Worm (Caenorhabditis elegans) whole organism, young adult: ENCODE data around the gene C32D5.11.

Experiments
- B0035.1 ChIP-seq: sonication (generic microtip); optimal IDR thresholded peaks from 2 replicates; lab custom pipeline; 2016; ENCODE audit warnings: missing genetic modification characterization, mild to moderate bottlenecking, missing compliant biosample characterization, missing genotype, missing genetic modification reagents
- B0336.3 ChIP-seq: fragments of 200-800 bp; sonication (Bioruptor generic); IDR thresholded peaks from 2 replicates; pipeline ENCODE4 v1.3.6; 2022; ENCODE audit warnings: missing genetic modification characterization, missing compliant biosample characterization
- C17E4.6 ChIP-seq: fragments of 200-800 bp; sonication (Bioruptor generic); IDR thresholded peaks from 2 replicates; pipeline ENCODE4 v1.3.6; 2022; ENCODE audit warnings: missing genetic modification reagents, missing genetic modification characterization, missing compliant biosample characterization
- F23B12.7 ChIP-seq: sonication (generic microtip); optimal IDR thresholded peaks from 2 replicates; lab custom pipeline; 2017; ENCODE audit warnings: missing genetic modification characterization, mild to moderate bottlenecking, missing compliant biosample characterization, antibody characterized with exemption, moderate library complexity; ENCODE audit not compliant: insufficient read depth
- F33H1.4 ChIP-seq: fragments of 200-800 bp; sonication (Bioruptor generic); IDR thresholded peaks from 2 replicates; pipeline ENCODE4 v1.3.6; 2022; ENCODE audit warnings: missing genetic modification reagents, missing genetic modification characterization, missing compliant biosample characterization
- F57A8.1 ChIP-seq: fragments of 200-800 bp; sonication (Bioruptor generic); optimal IDR thresholded peaks from 2 replicates; lab custom pipeline; 2018; ENCODE audit warnings: mild to moderate bottlenecking, missing genetic modification characterization, moderate library complexity, missing compliant biosample characterization
- F57C9.4 ChIP-seq: sonication (generic microtip); optimal IDR thresholded peaks from 2 replicates; lab custom pipeline; 2017; ENCODE audit warnings: mild to moderate bottlenecking, missing genetic modification characterization, missing compliant biosample characterization
- K12H6.12 ChIP-seq: fragments of 200-800 bp; sonication (Bioruptor generic); optimal IDR thresholded peaks from 2 replicates; lab custom pipeline; 2018; ENCODE audit warnings: mild to moderate bottlenecking, missing genetic modification characterization, missing compliant biosample characterization
- Y53F4B.3 ChIP-seq: fragments of 200-800 bp; sonication (Bioruptor generic); IDR thresholded peaks from 2 replicates; pipeline ENCODE4 v1.3.6; 2022; ENCODE audit warnings: missing genetic modification reagents, missing genetic modification characterization, missing compliant biosample characterization
- Y67H2A.10 ChIP-seq: fragments of 200-800 bp; sonication (Bioruptor generic); conservative IDR thresholded peaks from 2 replicates; pipeline ENCODE4 v1.3.6; 2022; ENCODE audit warnings: missing genetic modification reagents, missing genetic modification characterization, missing compliant biosample characterization
- Y95B8A.8 ChIP-seq: fragments of 200-800 bp; sonication (Bioruptor generic); IDR thresholded peaks from 2 replicates; pipeline ENCODE4 v1.3.6; 2022; ENCODE audit warnings: missing genetic modification reagents, missing genetic modification characterization, missing compliant biosample characterization
- aptf-2 ChIP-seq: fragments of 200-800 bp; sonication (Bioruptor generic); conservative IDR thresholded peaks from 2 replicates; pipeline ENCODE4 v1.3.6; 2022; ENCODE audit warnings: missing genetic modification reagents, missing genetic modification characterization, missing compliant biosample characterization
- aptf-3 ChIP-seq: fragments of 200-800 bp; sonication (Bioruptor generic); IDR thresholded peaks from 2 replicates; pipeline ENCODE4 v1.3.6; 2022; ENCODE audit warnings: missing genetic modification characterization, missing compliant biosample characterization
- bed-2 ChIP-seq: fragments of 200-800 bp; sonication (Bioruptor generic); IDR thresholded peaks from 2 replicates; pipeline ENCODE4 v1.3.6; 2022; ENCODE audit warnings: missing genetic modification reagents, missing genetic modification characterization, missing compliant biosample characterization
- cebp-2 ChIP-seq: fragments of 200-800 bp; sonication (Bioruptor generic); IDR thresholded peaks from 2 replicates; pipeline ENCODE4 v1.3.6; 2022; ENCODE audit warnings: missing genetic modification characterization, missing compliant biosample characterization
- ceh-100 ChIP-seq: fragments of 200-800 bp; sonication (Bioruptor generic); IDR thresholded peaks from 2 replicates; pipeline ENCODE4 v1.3.6; 2022; ENCODE audit warnings: missing genetic modification reagents, missing genetic modification characterization, missing compliant biosample characterization
- egl-18 ChIP-seq: fragments of 200-800 bp; sonication (Bioruptor generic); IDR thresholded peaks from 2 replicates; pipeline ENCODE4 v1.3.6; 2022; ENCODE audit warnings: missing genetic modification reagents, missing genetic modification characterization, missing compliant biosample characterization
- egrh-3 ChIP-seq: fragments of 200-800 bp; sonication (Bioruptor generic); IDR thresholded peaks from 2 replicates; pipeline ENCODE4 v1.3.6; 2022; ENCODE audit warnings: missing genetic modification reagents, missing genetic modification characterization, missing compliant biosample characterization
- ets-4 ChIP-seq: fragments of 200-800 bp; sonication (Bioruptor generic); optimal IDR thresholded peaks from 2 replicates; lab custom pipeline; 2018; ENCODE audit warnings: mild to moderate bottlenecking, missing genetic modification characterization, missing compliant biosample characterization
- him-1 ChIP-seq: sonication (generic microtip); optimal IDR thresholded peaks from 2 replicates; lab custom pipeline; 2016; ENCODE audit warnings: missing genotype, missing genetic modification reagents, missing genetic modification characterization, missing compliant biosample characterization
- hmg-20 ChIP-seq: fragments of 200-800 bp; sonication (Bioruptor generic); IDR thresholded peaks from 2 replicates; pipeline ENCODE4 v1.3.6; 2022; ENCODE audit warnings: missing genetic modification reagents, missing genetic modification characterization, missing compliant biosample characterization
- hrde-1 ChIP-seq: sonication (generic microtip); optimal IDR thresholded peaks from 2 replicates; lab custom pipeline; 2016; ENCODE audit warnings: missing genetic modification characterization, mild to moderate bottlenecking, missing compliant biosample characterization, moderate library complexity, missing genotype, missing genetic modification reagents, borderline replicate concordance
- let-526 ChIP-seq: fragments of 200-800 bp; sonication (Bioruptor generic); IDR thresholded peaks from 2 replicates; pipeline ENCODE4 v1.3.6; 2022; ENCODE audit warnings: missing genetic modification reagents, missing genetic modification characterization, missing compliant biosample characterization
- lin-26 ChIP-seq: fragments of 200-800 bp; sonication (Bioruptor generic); IDR thresholded peaks from 2 replicates; pipeline ENCODE4 v1.3.6; 2022; ENCODE audit warnings: missing genetic modification reagents, missing genetic modification characterization, missing compliant biosample characterization
- lin-40 ChIP-seq: sonication (generic microtip); optimal IDR thresholded peaks from 2 replicates; lab custom pipeline; 2016; ENCODE audit warnings: missing genetic modification characterization, mild to moderate bottlenecking, missing compliant biosample characterization, missing genotype, missing genetic modification reagents
- lin-54 ChIP-seq: fragments of 200-800 bp; sonication (Bioruptor generic); optimal IDR thresholded peaks from 2 replicates; lab custom pipeline; 2018; ENCODE audit warnings: mild to moderate bottlenecking, missing genetic modification characterization, missing compliant biosample characterization
- lsl-1 ChIP-seq: fragments of 200-800 bp; sonication (Bioruptor generic); optimal IDR thresholded peaks from 2 replicates; lab custom pipeline; 2018; ENCODE audit warnings: mild to moderate bottlenecking, missing genetic modification characterization, moderate library complexity, missing compliant biosample characterization
- lsy-27 ChIP-seq: sonication (generic microtip); optimal IDR thresholded peaks from 2 replicates; lab custom pipeline; 2017; ENCODE audit warnings: missing genetic modification characterization, mild to moderate bottlenecking, missing compliant biosample characterization, antibody characterized with exemption, missing genotype, borderline replicate concordance; ENCODE audit not compliant: insufficient read depth
- madf-10 ChIP-seq: sonication (generic microtip); optimal IDR thresholded peaks from 2 replicates; lab custom pipeline; 2016; ENCODE audit warnings: mild to moderate bottlenecking, missing genetic modification characterization, missing compliant biosample characterization
- madf-6 ChIP-seq: fragments of 200-800 bp; sonication (Bioruptor generic); IDR thresholded peaks from 2 replicates; pipeline ENCODE4 v1.3.6; 2022; ENCODE audit warnings: missing genetic modification reagents, missing genetic modification characterization, missing compliant biosample characterization
- nfya-1 ChIP-seq: sonication (generic microtip); optimal IDR thresholded peaks from 2 replicates; lab custom pipeline; 2017; ENCODE audit warnings: antibody characterized with exemption, missing compliant biosample characterization, missing genetic modification characterization, borderline replicate concordance; ENCODE audit not compliant: insufficient read depth
- nfyb-1 ChIP-seq: fragments of 200-800 bp; sonication (Bioruptor generic); IDR thresholded peaks from 2 replicates; pipeline ENCODE4 v1.3.6; 2022; ENCODE audit warnings: missing genetic modification reagents, missing genetic modification characterization, missing compliant biosample characterization
- nhr-80 ChIP-seq: sonication (generic microtip); optimal IDR thresholded peaks from 2 replicates; lab custom pipeline; 2016; ENCODE audit warnings: missing genetic modification characterization, missing compliant biosample characterization
- pha-4 ChIP-seq: fragments of 150-350 bp; sonication (generic microtip); optimal IDR thresholded peaks from 2 replicates; lab custom pipeline; 2014; ENCODE audit warnings: missing biosample characterization, missing genetic modification reagents, missing genetic modification characterization
- rcor-1 ChIP-seq: fragments of 200-800 bp; sonication (Bioruptor generic); IDR thresholded peaks from 2 replicates; pipeline ENCODE4 v1.3.6; 2022; ENCODE audit warnings: missing genetic modification reagents, missing genetic modification characterization, missing compliant biosample characterization
- rec-8 ChIP-seq, 2 experiments: sonication (generic microtip); optimal IDR thresholded peaks; 2 replicates each; lab custom pipeline; 2016; ENCODE audit warnings: mild to moderate bottlenecking in 2 of 2, missing genetic modification characterization in 2 of 2, missing genetic modification reagents in 2 of 2, missing genotype in 2 of 2, missing biosample characterization in 1 of 2, missing compliant biosample characterization in 1 of 2, moderate library complexity in 1 of 2
- repo-1 ChIP-seq: sonication (generic microtip); optimal IDR thresholded peaks from 2 replicates; lab custom pipeline; 2017; ENCODE audit warnings: mild to moderate bottlenecking, missing genetic modification characterization, missing compliant biosample characterization
- rpc-1 ChIP-seq, 2 experiments: fragments of 150-350 bp in 1 of 2; sonication (generic microtip) in 1 of 2; optimal IDR thresholded peaks; 2 replicates each; lab custom pipeline; 2014 to 2018; ENCODE audit warnings: missing biosample characterization in 1 of 2, missing genetic modification characterization in 1 of 2, missing genetic modification reagents in 1 of 2, missing genotype in 1 of 2
- sdz-38 ChIP-seq: sonication (generic microtip); optimal IDR thresholded peaks from 2 replicates; lab custom pipeline; 2016; ENCODE audit warnings: missing genotype, missing genetic modification characterization, missing compliant biosample characterization
- sea-2 ChIP-seq: fragments of 200-800 bp; sonication (Bioruptor generic); IDR thresholded peaks from 2 replicates; pipeline ENCODE4 v1.3.6; 2022; ENCODE audit warnings: missing genetic modification characterization, missing compliant biosample characterization
- somi-1 ChIP-seq: fragments of 200-800 bp; sonication (Bioruptor generic); optimal IDR thresholded peaks from 2 replicates; lab custom pipeline; 2018; ENCODE audit warnings: mild to moderate bottlenecking, missing genetic modification characterization, missing compliant biosample characterization
- sptf-2 ChIP-seq: fragments of 200-800 bp; sonication (Bioruptor generic); optimal IDR thresholded peaks from 2 replicates; lab custom pipeline; 2018; ENCODE audit warnings: mild to moderate bottlenecking, missing genetic modification characterization, missing compliant biosample characterization
- unc-130 ChIP-seq: sonication (generic microtip); optimal IDR thresholded peaks from 2 replicates; lab custom pipeline; 2016; ENCODE audit warnings: missing genetic modification reagents, missing genetic modification characterization, missing compliant biosample characterization
- unc-62 ChIP-seq: fragments of 150-350 bp; optimal IDR thresholded peaks from 2 replicates; lab custom pipeline; 2014; ENCODE audit warnings: missing biosample characterization, missing genetic modification reagents, missing genetic modification characterization
- xnd-1 ChIP-seq: sonication (generic microtip); optimal IDR thresholded peaks from 2 replicates; lab custom pipeline; 2016; ENCODE audit warnings: missing genotype, missing genetic modification reagents, missing genetic modification characterization, missing compliant biosample characterization
- zfh-2 ChIP-seq: fragments of 200-800 bp; sonication (Bioruptor generic); conservative IDR thresholded peaks from 2 replicates; pipeline ENCODE4 v1.3.6; 2022; ENCODE audit warnings: missing genetic modification reagents, missing genetic modification characterization, missing compliant biosample characterization
- ztf-6 ChIP-seq: fragments of 200-800 bp; sonication (Bioruptor generic); IDR thresholded peaks from 2 replicates; pipeline ENCODE4 v1.3.6; 2022; ENCODE audit warnings: missing genetic modification reagents, missing genetic modification characterization, missing compliant biosample characterization

Gene C32D5.11

ce11 chrII:6331222-6331830 lies 23.9 kb downstream of the C32D5.11 start, which contains the start of gene set-4 (continued):
- TF ChIP-seq Y95B8A.8 (GFP tag; lab: Robert Waterston, UW), result no peak
- peak; percentile 78 for TF ChIP-seq lsl-1 (GFP tag; lab: Kevin White, UChicago)
- no peak for TF ChIP-seq cebp-2 (GFP tag; lab: Robert Waterston, UW)
- TF ChIP-seq let-526 (GFP tag; lab: Robert Waterston, UW), result 0 out of 2 replicates have a peak, but pooled peaks have one; percentile 51
- TF ChIP-seq rpc-1 (optimal IDR thresholded peaks at IDR 0.05; lab: Kevin White, UChicago), result no peak
- TF ChIP-seq rpc-1 (tag; optimal IDR thresholded peaks at IDR 0.05; lab: Kevin White, UChicago), result no peak
- TF ChIP-seq Y53F4B.3 (GFP tag; lab: Robert Waterston, UW), result no peak
- TF ChIP-seq C17E4.6 (GFP tag; lab: Robert Waterston, UW), result peak; percentile 42; the same call in 1 of the 2 replicates
- TF ChIP-seq hmg-20 (GFP tag; lab: Robert Waterston, UW), result peak; percentile 79
- no peak for TF ChIP-seq unc-62
- no peak for TF ChIP-seq rec-8 (tag; optimal IDR thresholded peaks at IDR 0.05; lab: Kevin White, UChicago)
- TF ChIP-seq rcor-1 (GFP tag; lab: Robert Waterston, UW), result peak; percentile 79
- TF ChIP-seq repo-1 (tag; lab: Kevin White, UChicago), result peak; percentile 73
- peak; percentile 10 for TF ChIP-seq him-1 (tag; lab: Kevin White, UChicago)
- no peak for TF ChIP-seq sea-2 (GFP tag; lab: Robert Waterston, UW)
- no peak for TF ChIP-seq sdz-38
- peak; percentile 85 for TF ChIP-seq F23B12.7 (tag; lab: Kevin White, UChicago)
- TF ChIP-seq lin-40, result peak; percentile 92
- TF ChIP-seq sptf-2 (GFP tag; lab: Kevin White, UChicago), result no peak
- peak; percentile 2 for TF ChIP-seq unc-130 (GFP tag; lab: Kevin White, UChicago)
- TF ChIP-seq aptf-2, result no peak
- TF ChIP-seq B0336.3 (GFP tag; lab: Robert Waterston, UW), result peak; percentile 89
- TF ChIP-seq lin-54 (GFP tag; lab: Kevin White, UChicago), result peak; percentile 78
- TF ChIP-seq Y67H2A.10, result no peak; the same call in 1 of the 2 replicates
- peak; percentile 97 for TF ChIP-seq nhr-80
- no peak for TF ChIP-seq egrh-3 (GFP tag; lab: Robert Waterston, UW)
- no peak for TF ChIP-seq F57C9.4 (tag; lab: Kevin White, UChicago)
- TF ChIP-seq aptf-3 (GFP tag; lab: Robert Waterston, UW), result 0 out of 2 replicates have a peak, but pooled peaks have one; percentile 26
- no peak for TF ChIP-seq hrde-1 (tag; lab: Kevin White, UChicago)
- TF ChIP-seq F33H1.4 (GFP tag; lab: Robert Waterston, UW), result peak; percentile 78
- TF ChIP-seq lsy-27 (tag; lab: Kevin White, UChicago), result no peak
- TF ChIP-seq B0035.1 (tag; lab: Kevin White, UChicago), result no peak
- TF ChIP-seq egl-18 (GFP tag; lab: Robert Waterston, UW), result peak; percentile 55; the same call in 1 of the 2 replicates
- TF ChIP-seq xnd-1 (tag; lab: Kevin White, UChicago), result peak; percentile 62
- peak; percentile 56 for TF ChIP-seq somi-1 (GFP tag; lab: Kevin White, UChicago)
- TF ChIP-seq lin-26, result no peak
- no peak for TF ChIP-seq pha-4 (tag; lab: Kevin White, UChicago)
- peak; percentile 96 for TF ChIP-seq zfh-2 (GFP tag; lab: Robert Waterston, UW)
- no peak for TF ChIP-seq nfya-1 (tag; lab: Kevin White, UChicago)
- TF ChIP-seq nfyb-1 (GFP tag; lab: Robert Waterston, UW), result peak; percentile 91
- peak; percentile 87 for TF ChIP-seq K12H6.12 (tag; lab: Kevin White, UChicago)
- no peak for TF ChIP-seq ztf-6
- peak; percentile 68 for TF ChIP-seq madf-10 (tag; lab: Kevin White, UChicago)
- no peak for TF ChIP-seq bed-2 (GFP tag; lab: Robert Waterston, UW)
- TF ChIP-seq ets-4 (GFP tag; lab: Kevin White, UChicago), result peak; percentile 75
- TF ChIP-seq madf-6, result peak; percentile 79
- no peak for TF ChIP-seq F57A8.1 (GFP tag; lab: Kevin White, UChicago)
- TF ChIP-seq ceh-100, result peak; percentile 77
